Fruit fly (Drosophila melanogaster) whole organism: Measurements from ENCODE around the gene nmo.

Experiments
- Dll ChIP-seq: fragments of >200 bp; optimal IDR thresholded peaks from 2 replicates; lab custom pipeline; 2017
- psq ChIP-seq: fragments of >200 bp; optimal IDR thresholded peaks from 2 replicates; lab custom pipeline; 2017

dm6 chr3L:8028493-8029193, 49.8 kb downstream of the nmo start:
- no peak for TF ChIP-seq psq (lab: Kevin White, UChicago)
- no peak for TF ChIP-seq Dll (lab: Kevin White, UChicago)
